Worm (Caenorhabditis elegans): ENCODE results near the gene col-2.

The col-2 gene

DNA sequence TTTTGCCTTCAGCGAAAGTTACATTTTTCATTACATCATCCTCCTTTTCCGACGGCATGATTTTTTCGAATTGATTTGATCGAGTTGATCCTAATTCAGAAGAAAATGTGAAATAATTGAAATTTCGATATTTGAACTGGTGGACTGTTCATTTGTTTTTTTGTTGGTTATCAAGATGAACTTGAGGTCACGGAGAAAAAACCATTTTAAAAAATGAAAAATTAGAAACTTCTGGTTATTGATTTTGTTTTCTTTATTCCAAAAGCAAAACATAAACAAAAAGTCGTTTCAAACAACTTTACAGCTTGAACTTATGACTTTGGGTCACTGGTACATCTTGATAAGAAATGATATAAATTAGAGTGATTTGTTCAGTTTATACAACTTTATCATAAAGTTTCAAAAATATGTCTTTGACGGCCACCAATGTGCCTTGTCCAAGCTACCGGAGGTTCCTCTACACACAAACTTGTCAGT, 10.2 kb downstream of the col-2 start, which contains the start of the genes ttbk-4 and W01B6.4:
Gene ttbk-4, minus strand, starts transcription at position 101 of the 477 bp plus-strand sequence.
Gene W01B6.4, plus strand, starts transcription at position 427 of the 477 bp plus-strand sequence.
- TF ChIP-seq med-1 (GFP tag; optimal IDR thresholded peaks at IDR 0.05; ENCODE audit: insufficient read depth): no peak
- TF ChIP-seq cog-1 (tag; optimal IDR thresholded peaks at IDR 0.05): no peak
- no peak for TF ChIP-seq tab-1 (GFP tag; IDR thresholded peaks at IDR 0.05)
- TF ChIP-seq ref-1 (GFP tag; conservative IDR thresholded peaks at IDR 0.05): no peak
- TF ChIP-seq T22C8.4 (GFP tag; IDR thresholded peaks at IDR 0.05): no peak
- TF ChIP-seq flt-1 (GFP tag; IDR thresholded peaks at IDR 0.05): no peak
- no peak for TF ChIP-seq ztf-23 (GFP tag; IDR thresholded peaks at IDR 0.05)
- no peak for TF ChIP-seq ztf-29 (GFP tag; IDR thresholded peaks at IDR 0.05)
- TF ChIP-seq klf-2 (GFP tag; conservative IDR thresholded peaks at IDR 0.05): no peak

DNA sequence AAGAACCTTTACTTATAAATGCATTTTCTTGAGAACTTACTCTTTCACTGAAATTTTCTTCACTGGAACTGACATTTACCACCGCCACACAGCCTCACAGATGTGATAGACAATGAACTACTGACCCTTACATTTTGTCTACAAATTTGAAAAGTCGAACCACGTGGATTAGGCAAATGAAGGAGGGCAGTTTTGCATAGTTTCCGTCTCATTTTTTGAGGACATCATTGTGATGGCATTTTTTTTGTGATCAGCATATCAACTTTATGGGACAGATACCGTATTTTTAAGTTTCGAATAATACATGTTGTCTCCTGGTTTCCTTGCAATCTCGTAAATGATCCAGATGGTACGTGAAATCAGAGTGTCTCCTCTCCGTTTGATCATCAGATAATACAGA, 12.7 kb downstream of the col-2 start, which contains the start of gene W01B6.3:
Gene W01B6.3, minus strand, starts transcription at position 101 of the 400 bp plus-strand sequence.
- TF ChIP-seq T22C8.4 (GFP tag; IDR thresholded peaks at IDR 0.05): no peak
- TF ChIP-seq tab-1 (GFP tag; IDR thresholded peaks at IDR 0.05): no peak
- no peak for TF ChIP-seq med-1 (GFP tag; optimal IDR thresholded peaks at IDR 0.05; ENCODE audit: insufficient read depth)
- TF ChIP-seq ztf-29 (GFP tag; IDR thresholded peaks at IDR 0.05): no peak
- no peak for TF ChIP-seq ztf-23 (GFP tag; IDR thresholded peaks at IDR 0.05)
- TF ChIP-seq klf-2 (GFP tag; conservative IDR thresholded peaks at IDR 0.05): no peak
- no peak for TF ChIP-seq cog-1 (tag; optimal IDR thresholded peaks at IDR 0.05)
- no peak for TF ChIP-seq flt-1 (GFP tag; IDR thresholded peaks at IDR 0.05)
- no peak for TF ChIP-seq ref-1 (GFP tag; conservative IDR thresholded peaks at IDR 0.05)

DNA sequence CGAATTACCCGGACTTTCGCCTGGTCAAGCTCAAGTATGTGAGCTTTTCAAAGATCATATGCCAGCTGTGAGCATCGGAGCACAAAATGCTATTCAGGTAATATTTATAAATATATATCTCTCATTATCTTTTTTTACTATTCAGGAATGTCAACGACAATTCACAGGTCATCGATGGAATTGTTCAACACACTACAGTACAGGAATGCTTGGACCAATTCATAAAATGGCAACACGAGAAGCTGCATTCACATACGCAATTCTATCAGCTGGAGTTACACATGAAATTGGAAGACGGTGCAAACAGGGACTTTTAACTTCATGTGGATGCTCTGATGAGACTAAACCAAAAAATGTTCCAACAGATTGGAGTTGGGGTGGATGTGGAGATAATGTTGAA, 17.0 kb downstream of the col-2 start:
- TF ChIP-seq klf-2 (GFP tag; conservative IDR thresholded peaks at IDR 0.05) (no peak), tab-1 (GFP tag; IDR thresholded peaks at IDR 0.05) (no peak), ztf-29 (GFP tag; IDR thresholded peaks at IDR 0.05) (no peak), flt-1 (GFP tag; IDR thresholded peaks at IDR 0.05) (no peak), med-1 (GFP tag; optimal IDR thresholded peaks at IDR 0.05; ENCODE audit: insufficient read depth) (no peak), ref-1 (GFP tag; conservative IDR thresholded peaks at IDR 0.05) (no peak), cog-1 (tag; optimal IDR thresholded peaks at IDR 0.05) (no peak), ztf-23 (GFP tag; IDR thresholded peaks at IDR 0.05) (no peak), T22C8.4 (GFP tag; IDR thresholded peaks at IDR 0.05) (no peak)

DNA sequence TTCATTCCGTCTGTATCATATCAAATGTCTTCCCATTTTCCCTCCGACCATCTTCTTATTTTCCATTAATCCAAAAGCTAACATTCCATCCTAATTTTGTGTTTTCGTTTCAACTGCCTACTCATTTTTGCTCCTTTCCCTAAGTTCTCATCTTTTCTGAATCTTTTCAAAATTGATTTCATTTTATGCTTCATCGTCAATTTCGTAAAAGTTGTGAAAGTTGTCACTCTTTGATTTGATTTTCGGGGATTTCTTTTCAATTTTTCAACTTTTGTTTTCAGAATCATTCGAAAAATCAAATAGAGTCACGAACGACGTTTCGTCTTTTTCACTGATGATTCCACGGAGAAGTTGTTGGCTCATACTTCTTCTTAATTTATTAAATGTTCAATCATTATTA, 17.7 kb downstream of the col-2 start, which contains the start of gene cwn-2:
Gene cwn-2, plus strand, starts transcription at position 276 of the 400 bp plus-strand sequence.
- TF ChIP-seq med-1 (GFP tag; optimal IDR thresholded peaks at IDR 0.05; ENCODE audit: insufficient read depth): no peak
- no peak for TF ChIP-seq tab-1 (GFP tag; IDR thresholded peaks at IDR 0.05)
- TF ChIP-seq flt-1 (GFP tag; IDR thresholded peaks at IDR 0.05): no peak

DNA sequence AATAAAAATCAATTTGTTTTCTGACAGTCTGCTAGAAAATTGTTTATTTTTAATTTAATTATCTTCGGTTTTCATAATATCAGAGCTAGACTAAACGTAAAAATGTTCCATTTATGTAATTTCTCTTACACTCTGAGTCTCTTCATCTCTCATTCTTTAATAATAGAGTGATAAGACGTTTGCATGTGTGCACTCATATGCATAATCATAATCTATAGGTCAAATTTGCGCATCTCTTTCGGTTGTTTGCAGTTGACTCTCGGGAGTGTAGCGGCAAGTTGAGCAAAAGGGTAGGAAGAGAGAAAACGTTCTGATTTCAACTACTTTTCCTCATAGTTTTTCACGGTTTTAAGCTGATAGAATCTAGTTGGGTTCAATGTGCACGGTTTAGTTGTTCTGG, 18.8 kb downstream of the col-2 start:
- TF ChIP-seq ztf-29 (GFP tag; IDR thresholded peaks at IDR 0.05) (no peak), klf-2 (GFP tag; conservative IDR thresholded peaks at IDR 0.05) (no peak), cog-1 (tag; optimal IDR thresholded peaks at IDR 0.05) (no peak), med-1 (GFP tag; optimal IDR thresholded peaks at IDR 0.05; ENCODE audit: insufficient read depth) (no peak), T22C8.4 (GFP tag; IDR thresholded peaks at IDR 0.05) (no peak), flt-1 (GFP tag; IDR thresholded peaks at IDR 0.05) (no peak), tab-1 (GFP tag; IDR thresholded peaks at IDR 0.05) (no peak), ref-1 (GFP tag; conservative IDR thresholded peaks at IDR 0.05) (no peak), ztf-23 (GFP tag; IDR thresholded peaks at IDR 0.05) (no peak)

DNA sequence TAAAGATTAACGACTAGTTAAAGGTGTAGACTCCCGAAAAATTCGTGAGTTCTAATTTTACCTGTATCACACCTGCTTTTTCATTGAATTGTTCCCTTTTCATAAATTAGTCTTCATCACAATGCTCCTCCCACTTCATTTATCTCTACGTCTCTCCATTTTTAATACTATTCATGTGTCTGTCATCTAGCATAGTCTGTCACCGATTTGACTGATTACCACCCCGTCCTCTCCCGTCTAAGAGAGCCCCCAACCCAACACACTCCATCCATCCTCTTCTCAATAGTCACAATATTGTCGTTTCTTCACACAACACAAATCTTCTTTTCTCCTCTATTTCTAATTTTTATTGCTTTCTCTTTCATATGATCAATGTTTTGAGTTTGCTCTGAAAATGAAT, 20.1 kb downstream of the col-2 start:
- TF ChIP-seq klf-2 (GFP tag; conservative IDR thresholded peaks at IDR 0.05) (no peak), med-1 (GFP tag; optimal IDR thresholded peaks at IDR 0.05; ENCODE audit: insufficient read depth) (no peak), cog-1 (tag; optimal IDR thresholded peaks at IDR 0.05) (no peak), tab-1 (GFP tag; IDR thresholded peaks at IDR 0.05) (no peak), flt-1 (GFP tag; IDR thresholded peaks at IDR 0.05) (no peak), ztf-23 (GFP tag; IDR thresholded peaks at IDR 0.05) (no peak), T22C8.4 (GFP tag; IDR thresholded peaks at IDR 0.05) (no peak), ref-1 (GFP tag; conservative IDR thresholded peaks at IDR 0.05) (no peak), ztf-29 (GFP tag; IDR thresholded peaks at IDR 0.05) (no peak)

DNA sequence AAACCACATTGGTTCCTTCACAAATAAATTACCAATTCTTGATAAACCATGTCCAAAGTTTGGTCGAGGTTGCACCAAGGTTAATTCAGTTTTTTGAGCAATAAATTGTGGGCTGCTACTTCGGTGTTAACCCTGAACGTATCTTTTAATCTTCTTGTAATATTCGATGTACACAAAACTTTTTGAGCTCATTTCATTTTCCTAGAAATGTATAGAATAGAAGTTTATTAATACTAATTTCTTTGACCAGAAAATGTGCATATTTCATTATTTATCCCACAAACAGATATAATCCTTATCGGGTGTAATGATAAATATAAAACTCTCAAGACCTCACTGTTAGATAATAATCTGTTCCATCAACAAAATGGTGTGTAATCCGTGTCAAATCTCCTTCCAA, 21.3 kb downstream of the col-2 start:
- TF ChIP-seq ref-1 (GFP tag; conservative IDR thresholded peaks at IDR 0.05): no peak
- no peak for TF ChIP-seq cog-1 (tag; optimal IDR thresholded peaks at IDR 0.05)
- TF ChIP-seq klf-2 (GFP tag; conservative IDR thresholded peaks at IDR 0.05): no peak

DNA sequence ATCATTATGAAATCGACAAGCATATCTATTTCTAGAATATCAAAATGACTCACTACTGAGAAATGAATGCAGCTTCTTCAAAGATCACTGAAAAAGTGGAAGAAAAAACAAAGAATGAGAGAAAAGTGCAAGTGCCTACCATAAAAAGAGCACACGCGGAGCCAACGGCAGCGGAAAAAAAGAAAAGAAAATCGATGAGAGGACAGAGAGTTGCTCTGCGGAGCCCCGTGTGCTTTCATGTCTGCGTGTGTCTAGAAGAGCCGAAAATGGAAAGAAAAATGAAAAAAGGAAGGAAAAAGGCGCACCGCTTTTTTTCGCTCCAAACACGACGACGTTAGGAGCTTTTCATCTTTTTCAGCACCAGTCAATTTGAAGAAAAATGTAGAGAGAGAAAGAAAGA, 22.5 kb downstream of the col-2 start, which contains the start of gene ipla-7:
Gene ipla-7, minus strand, starts transcription at position 122 of the 400 bp plus-strand sequence.
- TF ChIP-seq klf-2 (GFP tag; conservative IDR thresholded peaks at IDR 0.05): no peak

DNA sequence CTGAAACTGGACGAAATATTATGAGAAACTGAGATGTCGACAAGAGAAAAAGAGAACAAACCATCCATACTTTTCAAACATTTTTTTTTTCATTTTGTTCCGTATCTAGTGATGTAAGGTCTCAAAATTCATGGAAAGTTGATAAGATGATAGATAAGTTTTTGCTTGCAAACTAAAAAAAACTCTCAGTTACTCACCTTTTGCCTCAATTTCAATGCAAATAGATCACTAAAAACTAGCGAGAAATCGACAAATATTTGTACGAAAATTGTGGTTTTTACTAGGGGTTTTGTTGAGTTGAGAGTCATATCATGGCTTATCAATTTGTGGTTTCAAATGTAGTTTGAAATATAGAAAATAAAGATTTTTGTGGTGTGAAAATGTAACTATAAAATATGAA, 24.5 kb downstream of the col-2 start:
- TF ChIP-seq flt-1 (GFP tag; IDR thresholded peaks at IDR 0.05) (no peak), tab-1 (GFP tag; IDR thresholded peaks at IDR 0.05) (no peak), cog-1 (tag; optimal IDR thresholded peaks at IDR 0.05) (no peak), klf-2 (GFP tag; conservative IDR thresholded peaks at IDR 0.05) (no peak), ztf-29 (GFP tag; IDR thresholded peaks at IDR 0.05) (no peak), med-1 (GFP tag; optimal IDR thresholded peaks at IDR 0.05; ENCODE audit: insufficient read depth) (no peak), ztf-23 (GFP tag; IDR thresholded peaks at IDR 0.05) (no peak), ref-1 (GFP tag; conservative IDR thresholded peaks at IDR 0.05) (no peak), T22C8.4 (GFP tag; IDR thresholded peaks at IDR 0.05) (no peak)

DNA sequence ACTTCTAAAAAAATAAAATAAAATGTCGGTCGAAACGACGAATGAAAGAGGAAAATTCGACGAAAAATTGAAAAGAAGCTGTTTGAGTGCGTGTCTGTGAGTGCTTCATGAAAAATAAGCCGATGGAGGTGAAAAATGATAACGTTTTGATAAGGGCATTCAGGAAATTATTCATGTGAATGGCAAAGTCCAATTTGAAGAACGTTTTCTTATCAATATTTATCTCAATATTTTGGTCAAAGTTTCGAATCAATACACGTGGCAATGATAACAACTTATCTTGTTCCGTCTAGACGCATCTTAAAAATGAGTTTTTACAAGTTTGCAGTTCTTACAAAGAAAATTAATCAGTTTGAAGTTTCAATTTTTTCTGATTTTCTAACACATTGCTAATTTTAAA, 26.1 kb downstream of the col-2 start:
- TF ChIP-seq ztf-23 (GFP tag; IDR thresholded peaks at IDR 0.05): no peak
- TF ChIP-seq T22C8.4 (GFP tag; IDR thresholded peaks at IDR 0.05): no peak
- no peak for TF ChIP-seq ztf-29 (GFP tag; IDR thresholded peaks at IDR 0.05)
- no peak for TF ChIP-seq flt-1 (GFP tag; IDR thresholded peaks at IDR 0.05)
